Worm (Caenorhabditis elegans): Measurements from ENCODE around the gene math-14.

- TF ChIP-seq ztf-29 (GFP tag; IDR thresholded peaks at IDR 0.05), result no peak
- TF ChIP-seq klf-2 (GFP tag; conservative IDR thresholded peaks at IDR 0.05), result no peak
- no peak for TF ChIP-seq med-1 (GFP tag; optimal IDR thresholded peaks at IDR 0.05; ENCODE audit: insufficient read depth)
- no peak for TF ChIP-seq T22C8.4 (GFP tag; IDR thresholded peaks at IDR 0.05)
- TF ChIP-seq ztf-23 (GFP tag; IDR thresholded peaks at IDR 0.05), result no peak
- TF ChIP-seq cog-1 (tag; optimal IDR thresholded peaks at IDR 0.05), result no peak
- TF ChIP-seq flt-1 (GFP tag; IDR thresholded peaks at IDR 0.05), result no peak
- no peak for TF ChIP-seq tab-1 (GFP tag; IDR thresholded peaks at IDR 0.05)
Observed at ce11 chrII:1850299-1850698, 18.9 kb upstream of the math-14 start, which contains the start of gene fbxb-96.
